Fruit fly (Drosophila melanogaster) whole organism, wandering third instar larva: ENCODE results near the gene CG14006.

ENCODE experiments used
- CrebA ChIP-seq: fragments of 200-800 bp; sonication (Bioruptor generic); optimal IDR thresholded peaks from 2 replicates; lab custom pipeline; 2016; ENCODE audit warnings: missing biosample characterization, mild to moderate bottlenecking, missing genetic modification characterization, borderline replicate concordance
- Dif ChIP-seq: fragments of 200-275, 200-300 bp; sonication (Bioruptor generic); optimal IDR thresholded peaks from 2 replicates; lab custom pipeline; 2018; ENCODE audit warnings: missing biosample characterization, missing genetic modification characterization; ENCODE audit not compliant: partially characterized antibody
- Hnf4 ChIP-seq: fragments of 200-800 bp; sonication (Bioruptor generic); optimal IDR thresholded peaks from 2 replicates; lab custom pipeline; 2016; ENCODE audit warnings: missing biosample characterization, mild to moderate bottlenecking, missing genetic modification characterization
- OdsH ChIP-seq: fragments of 200-800 bp; sonication (Bioruptor generic); optimal IDR thresholded peaks from 2 replicates; lab custom pipeline; 2016; ENCODE audit warnings: missing biosample characterization, mild to moderate bottlenecking, missing genetic modification characterization
- dl ChIP-seq, 2 experiments: fragments of 175-275, 200-275 bp in 1 of 2; fragments of 200-275 bp in 1 of 2; sonication (Bioruptor generic); optimal IDR thresholded peaks; lab custom pipeline; 2018; ENCODE audit warnings: mild to moderate bottlenecking in 2 of 2, missing biosample characterization in 2 of 2, missing genetic modification characterization in 2 of 2, moderate library complexity in 2 of 2; ENCODE audit not compliant: partially characterized antibody in 2 of 2, insufficient read depth in 1 of 2
- dsf ChIP-seq: sonication (Bioruptor generic); optimal IDR thresholded peaks from 2 replicates; lab custom pipeline; 2016; ENCODE audit warnings: missing biosample characterization, missing genetic modification characterization, borderline replicate concordance
- h ChIP-seq: fragments of 200-800 bp; sonication (Bioruptor generic); optimal IDR thresholded peaks from 3 replicates; lab custom pipeline; 2016; ENCODE audit warnings: missing biosample characterization, mild to moderate bottlenecking, missing genetic modification characterization
- lola ChIP-seq: fragments of >200 bp; optimal IDR thresholded peaks from 2 replicates; lab custom pipeline; 2017; ENCODE audit warnings: missing biosample characterization, missing genetic modification characterization
- psq ChIP-seq: fragments of 200-800 bp; sonication (Bioruptor generic); optimal IDR thresholded peaks from 3 replicates; lab custom pipeline; 2017; ENCODE audit warnings: missing biosample characterization, mild to moderate bottlenecking, missing genetic modification characterization, moderate library complexity

- TF ChIP-seq dsf (GFP tag; lab: Kevin White, UChicago): no peak
- TF ChIP-seq psq (GFP tag; lab: Kevin White, UChicago): no peak
- no peak for TF ChIP-seq Hnf4 (GFP tag; lab: Kevin White, UChicago)
- no peak for TF ChIP-seq OdsH (GFP tag; lab: Kevin White, UChicago)
- TF ChIP-seq CrebA (GFP tag; lab: Kevin White, UChicago): no peak
- no peak for TF ChIP-seq Dif (GFP tag; lab: Kevin White, UChicago)
- no peak for TF ChIP-seq h (GFP tag; lab: Kevin White, UChicago)
- no peak for TF ChIP-seq lola (GFP tag; lab: Kevin White, UChicago)
- no peak for TF ChIP-seq dl (GFP tag; optimal IDR thresholded peaks at IDR 0.05; lab: Kevin White, UChicago; ENCODE audit: insufficient read depth in 1 of 2, partially characterized antibody in 2 of 2)
These were observed 37.9 kb upstream of the CG14006 start for dm6 chr2L:5766498-5767008.
